Fruit fly (Drosophila melanogaster): Measurements from ENCODE around the gene wam.

Gene wam

dm6 chr3R:23287951-23288350, at the start of gene wam:
Gene wam (minus strand): TSS chr3R:23288051.
- no peak for TF ChIP-seq noc (tag; optimal IDR thresholded peaks at IDR 0.05)

dm6 chr3R:23337183-23337825, 49.5 kb upstream of the wam start:
- TF ChIP-seq noc (tag; optimal IDR thresholded peaks at IDR 0.05): peak; percentile 73

dm6 chr3R:23336513-23336912, 48.7 kb upstream of the wam start:
- TF ChIP-seq noc (tag; optimal IDR thresholded peaks at IDR 0.05): no peak

- peak; percentile 95 for TF ChIP-seq noc (tag; optimal IDR thresholded peaks at IDR 0.05)
Measured at dm6 chr3R:23335577-23335976, 47.7 kb upstream of the wam start.

- TF ChIP-seq noc (tag; optimal IDR thresholded peaks at IDR 0.05): peak; percentile 64
Measured at dm6 chr3R:23334866-23335265, 47.0 kb upstream of the wam start.

dm6 chr3R:23334036-23334744, 46.3 kb upstream of the wam start:
- no peak for TF ChIP-seq noc (tag; optimal IDR thresholded peaks at IDR 0.05)

- TF ChIP-seq noc (tag; optimal IDR thresholded peaks at IDR 0.05): no peak
Measured at dm6 chr3R:23333334-23334035, 45.6 kb upstream of the wam start.

- peak; percentile 59 for TF ChIP-seq noc (tag; optimal IDR thresholded peaks at IDR 0.05)
Measured at dm6 chr3R:23332535-23333333, 44.9 kb upstream of the wam start.

- TF ChIP-seq noc (tag; optimal IDR thresholded peaks at IDR 0.05): peak; percentile 68
Measured at dm6 chr3R:23331865-23332367, 44.1 kb upstream of the wam start.

- TF ChIP-seq noc (tag; optimal IDR thresholded peaks at IDR 0.05): no peak
Measured at dm6 chr3R:23331280-23331679, 43.4 kb upstream of the wam start.

- no peak for TF ChIP-seq noc (tag; optimal IDR thresholded peaks at IDR 0.05)
Measured at dm6 chr3R:23327707-23328106, 39.9 kb upstream of the wam start.

dm6 chr3R:23326292-23326691, 38.4 kb upstream of the wam start:
- peak; percentile 29 for TF ChIP-seq noc (tag; optimal IDR thresholded peaks at IDR 0.05)

- TF ChIP-seq noc (tag; optimal IDR thresholded peaks at IDR 0.05): no peak
Measured at dm6 chr3R:23325710-23326109, 37.9 kb upstream of the wam start.

dm6 chr3R:23323639-23324350, 35.9 kb upstream of the wam start:
- TF ChIP-seq noc (tag; optimal IDR thresholded peaks at IDR 0.05): no peak

dm6 chr3R:23320251-23320650, 32.4 kb upstream of the wam start:
- no peak for TF ChIP-seq noc (tag; optimal IDR thresholded peaks at IDR 0.05)
